Worm (Caenorhabditis elegans) whole organism, late embryonic: ENCODE results near the gene ttr-29.

Source experiments
- dmd-4 ChIP-seq: sonication (generic microtip); optimal IDR thresholded peaks from 2 replicates; lab custom pipeline; 2016; ENCODE audit warnings: borderline replicate concordance, missing genetic modification characterization, missing compliant biosample characterization
- odd-2 ChIP-seq: sonication (generic microtip); optimal IDR thresholded peaks from 2 replicates; lab custom pipeline; 2017; ENCODE audit warnings: antibody characterized with exemption, mild to moderate bottlenecking, missing genetic modification characterization, missing compliant biosample characterization

DNA sequence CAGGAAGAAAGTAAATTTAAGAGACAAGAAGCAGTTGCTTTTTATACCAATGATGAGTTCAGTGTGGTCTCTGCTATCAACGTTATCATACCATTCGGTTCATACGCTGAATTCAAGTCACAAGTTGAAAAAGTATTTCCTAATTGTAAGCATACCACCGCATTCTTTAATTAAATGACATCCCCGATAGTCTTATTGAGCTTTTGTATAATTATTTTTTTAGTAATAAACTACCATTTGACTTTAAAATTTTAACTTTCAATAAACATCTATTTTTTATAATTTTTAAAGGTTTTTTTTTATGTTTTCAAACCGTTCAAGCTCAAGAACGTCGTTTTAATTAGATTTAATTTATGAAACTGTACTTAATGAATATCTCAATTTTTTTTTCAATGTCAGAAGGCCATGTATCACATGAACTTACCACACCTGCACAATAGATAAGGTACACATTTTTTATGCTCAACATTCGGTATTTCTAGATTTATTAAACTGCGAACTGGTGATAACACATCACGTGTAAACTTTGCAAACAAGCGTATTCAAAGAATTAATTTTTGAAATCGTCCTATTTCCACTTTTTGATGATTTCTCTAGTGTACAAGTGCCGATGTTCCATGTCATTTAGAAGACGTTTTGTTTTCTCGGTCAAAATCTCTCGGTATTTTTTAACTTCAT is 35.3 kb upstream of the ttr-29 start, which contains the start of gene T16G1.4:
- TF ChIP-seq odd-2 (tag; lab: Kevin White, UChicago) (no peak), dmd-4 (no peak)
